Fruit fly (Drosophila melanogaster): ENCODE results near the gene CG7384.

Gene CG7384

DNA sequence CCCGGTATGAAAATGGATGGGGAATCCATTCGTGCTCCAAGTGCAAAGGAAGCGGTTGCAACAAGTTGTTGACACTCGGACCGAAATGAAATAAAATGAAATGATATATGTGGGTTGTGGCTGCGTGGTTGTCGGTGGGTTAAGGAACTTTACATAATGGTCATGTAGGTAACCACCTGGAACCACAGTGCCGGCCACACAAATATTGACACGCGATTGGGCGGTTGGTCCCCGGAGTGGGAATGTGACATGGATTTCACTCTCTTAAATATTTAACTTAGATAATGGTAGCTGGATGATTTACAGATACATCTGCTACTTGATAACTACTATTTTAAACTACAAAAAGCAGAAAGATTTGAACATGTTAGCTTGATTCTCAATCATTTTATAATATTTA lies 5.4 kb downstream of the CG7384 start (continued):
- TF ChIP-seq kah (GFP tag; optimal IDR thresholded peaks at IDR 0.05) (no peak), CG16815 (GFP tag; optimal IDR thresholded peaks at IDR 0.05) (no peak), CG6854 (GFP tag; optimal IDR thresholded peaks at IDR 0.05) (no peak), vfl (GFP tag; optimal IDR thresholded peaks at IDR 0.05) (no peak), gt (GFP tag; IDR thresholded peaks at IDR 0.05) (no peak), so (GFP tag; IDR thresholded peaks at IDR 0.05) (no peak), sim (GFP tag; IDR thresholded peaks at IDR 0.05) (no peak), jigr1 (GFP tag; IDR thresholded peaks at IDR 0.05) (no peak), CG8281 (tag; optimal IDR thresholded peaks at IDR 0.05) (no peak), CG6689 (GFP tag; IDR thresholded peaks at IDR 0.05) (no peak), tin (GFP tag; optimal IDR thresholded peaks at IDR 0.05) (no peak), bigmax (GFP tag; optimal IDR thresholded peaks at IDR 0.05) (no peak), CG1603 (tag; optimal IDR thresholded peaks at IDR 0.05) (peak; percentile 40), CG8924 (tag; optimal IDR thresholded peaks at IDR 0.05) (no peak), CG30431 (GFP tag; optimal IDR thresholded peaks at IDR 0.05) (no peak), ato (GFP tag; IDR thresholded peaks at IDR 0.05; ENCODE audit: partially characterized antibody) (no peak), lbe (GFP tag; optimal IDR thresholded peaks at IDR 0.05) (no peak), seq (GFP tag; IDR thresholded peaks at IDR 0.05) (no peak), sna (GFP tag; IDR thresholded peaks at IDR 0.05; ENCODE audit: partially characterized antibody) (no peak), CG34376 (GFP tag; optimal IDR thresholded peaks at IDR 0.05) (no peak), CG5180 (GFP tag; optimal IDR thresholded peaks at IDR 0.05) (peak; percentile 3), cwo (GFP tag; optimal IDR thresholded peaks at IDR 0.05) (no peak), HLHmδ (GFP tag; optimal IDR thresholded peaks at IDR 0.05) (peak; percentile 94), CG7987 (GFP tag; optimal IDR thresholded peaks at IDR 0.05) (peak; percentile 32), unc-4 (GFP tag; IDR thresholded peaks at IDR 0.05; ENCODE audit: partially characterized antibody) (no peak), CG3163 (GFP tag; optimal IDR thresholded peaks at IDR 0.05) (no peak), CG30403 (GFP tag; optimal IDR thresholded peaks at IDR 0.05) (no peak), Hmr (GFP tag; optimal IDR thresholded peaks at IDR 0.05) (no peak), Xrp1 (GFP tag; IDR thresholded peaks at IDR 0.05) (peak; percentile 72), usp (GFP tag; optimal IDR thresholded peaks at IDR 0.05) (no peak), sr (GFP tag; IDR thresholded peaks at IDR 0.05) (no peak), CG3407 (GFP tag; optimal IDR thresholded peaks at IDR 0.05) (peak; percentile 48), Pdp1 (GFP tag; optimal IDR thresholded peaks at IDR 0.05) (peak in 1 of 2 experiments; percentile 56), Sry-δ (GFP tag; optimal IDR thresholded peaks at IDR 0.05) (no peak), slp2 (GFP tag; optimal IDR thresholded peaks at IDR 0.05) (no peak), kni (GFP tag; optimal IDR thresholded peaks at IDR 0.05) (peak; percentile 82), eve (GFP tag; optimal IDR thresholded peaks at IDR 0.05) (no peak), CG1792 (GFP tag; optimal IDR thresholded peaks at IDR 0.05) (no peak), CG9437 (GFP tag; optimal IDR thresholded peaks at IDR 0.05) (no peak), sens (GFP tag) (peak; percentile 68), hb (GFP tag; IDR thresholded peaks at IDR 0.05; ENCODE audit: partially characterized antibody) (no peak), pfk (GFP tag; optimal IDR thresholded peaks at IDR 0.05) (peak; percentile 24), CG9932 (GFP tag; IDR thresholded peaks at IDR 0.05) (no peak), Side (GFP tag; optimal IDR thresholded peaks at IDR 0.05) (peak; percentile 21), Doc2 (GFP tag; IDR thresholded peaks at IDR 0.05) (no peak), esg (GFP tag; conservative IDR thresholded peaks at IDR 0.05) (no peak), CG11093 (GFP tag; IDR thresholded peaks at IDR 0.05) (no peak), CG10321 (GFP tag; IDR thresholded peaks at IDR 0.05) (no peak), CG3065 (GFP tag; optimal IDR thresholded peaks at IDR 0.05) (no peak), Fer3 (tag; optimal IDR thresholded peaks at IDR 0.05) (no peak), CG12769 (tag; optimal IDR thresholded peaks at IDR 0.05) (no peak), CG31388 (GFP tag; optimal IDR thresholded peaks at IDR 0.05) (no peak)
